Fruit fly (Drosophila melanogaster) whole organism, pupa: Measurements from ENCODE around the gene Delta.

Source experiments
- CG14655 ChIP-seq: fragments of 200-800 bp; sonication (Bioruptor generic); optimal IDR thresholded peaks from 3 replicates; lab custom pipeline; 2017; ENCODE audit warnings: mild to moderate bottlenecking, missing biosample characterization, missing genetic modification reagents, missing genetic modification characterization
- CG15710 ChIP-seq: fragments of 200-800 bp; sonication (Bioruptor generic); optimal IDR thresholded peaks from 2 replicates; lab custom pipeline; 2018; ENCODE audit warnings: missing biosample characterization, mild to moderate bottlenecking, missing genetic modification characterization, moderate library complexity
- CG32121 ChIP-seq: fragments of 200-800 bp; sonication (Bioruptor generic); IDR thresholded peaks from 2 replicates; pipeline ENCODE4 v1.3.6; 2022; ENCODE audit warnings: missing biosample characterization, missing genetic modification characterization
- CG34367 ChIP-seq: fragments of 200-800 bp; sonication (Bioruptor generic); optimal IDR thresholded peaks from 2 replicates; lab custom pipeline; 2018; ENCODE audit warnings: missing biosample characterization, mild to moderate bottlenecking, missing genetic modification characterization
- CG8301 ChIP-seq: fragments of 200-800 bp; sonication (Bioruptor generic); optimal IDR thresholded peaks from 2 replicates; lab custom pipeline; 2018; ENCODE audit warnings: missing biosample characterization, mild to moderate bottlenecking, missing genetic modification characterization
- CG9948 ChIP-seq: fragments of 200-800 bp; sonication (Bioruptor generic); optimal IDR thresholded peaks from 2 replicates; lab custom pipeline; 2018; ENCODE audit warnings: missing biosample characterization, mild to moderate bottlenecking, missing genetic modification characterization, moderate library complexity
- EcR ChIP-seq: fragments of 200-800 bp; sonication (Bioruptor generic); optimal IDR thresholded peaks from 3 replicates; lab custom pipeline; 2019; ENCODE audit warnings: missing biosample characterization, missing genetic modification characterization, mild to moderate bottlenecking, moderate library complexity, missing genetic modification reagents
- Ets98B ChIP-seq: fragments of 200-800 bp; sonication (Bioruptor generic); IDR thresholded peaks from 2 replicates; pipeline ENCODE4 v1.3.6; 2022; ENCODE audit warnings: missing biosample characterization, missing genetic modification characterization
- Snoo ChIP-seq: fragments of 200-800 bp; sonication (Bioruptor generic); optimal IDR thresholded peaks from 3 replicates; lab custom pipeline; 2017; ENCODE audit warnings: missing biosample characterization, mild to moderate bottlenecking, missing genetic modification characterization, inconsistent platforms
- fd96Ca ChIP-seq: fragments of 200-800 bp; sonication (Bioruptor generic); IDR thresholded peaks from 3 replicates; pipeline ENCODE4 v1.3.6; 2022; ENCODE audit warnings: missing biosample characterization, missing genetic modification characterization
- gl ChIP-seq: fragments of 200-800 bp; sonication (Bioruptor generic); optimal IDR thresholded peaks from 2 replicates; lab custom pipeline; 2018; ENCODE audit warnings: missing biosample characterization, mild to moderate bottlenecking, missing genetic modification characterization
- rn ChIP-seq: fragments of 200-800 bp; sonication (Bioruptor generic); IDR thresholded peaks from 2 replicates; pipeline ENCODE4 v1.3.6; 2022; ENCODE audit warnings: missing biosample characterization, missing genetic modification characterization

- TF ChIP-seq CG14655 (GFP tag; lab: Kevin White, UChicago) (no peak), EcR (no peak), CG8301 (tag; lab: Kevin White, UChicago) (no peak), gl (tag; lab: Kevin White, UChicago) (no peak), Ets98B (GFP tag; lab: Robert Waterston, UW) (no peak), CG15710 (no peak), CG34367 (tag; lab: Kevin White, UChicago) (no peak), rn (no peak), Snoo (tag; lab: Kevin White, UChicago) (no peak), fd96Ca (GFP tag; lab: Robert Waterston, UW) (no peak), CG9948 (tag; lab: Kevin White, UChicago) (no peak), CG32121 (GFP tag; lab: Robert Waterston, UW) (no peak)
These were observed 6.6 kb downstream of the Delta start for dm6 chr3R:19319433-19319832.
